Worm (Caenorhabditis elegans) whole organism, late embryonic: ENCODE results near the gene sru-48.

Source experiments
- ama-1 ChIP-seq: fragments of 150-350 bp; optimal IDR thresholded peaks from 2 replicates; lab custom pipeline; 2014
- ceh-45 ChIP-seq: fragments of 200-800 bp; sonication (Bioruptor generic); IDR thresholded peaks from 2 replicates; pipeline ENCODE4 v1.3.6; 2022; ENCODE audit warnings: missing genetic modification reagents, missing genetic modification characterization, missing compliant biosample characterization
- elt-2 ChIP-seq: sonication (generic microtip); optimal IDR thresholded peaks from 2 replicates; lab custom pipeline; 2016; ENCODE audit warnings: missing genetic modification reagents, missing genetic modification characterization, missing compliant biosample characterization
- fax-1 ChIP-seq: sonication (generic microtip); optimal IDR thresholded peaks from 2 replicates; lab custom pipeline; 2016; ENCODE audit warnings: missing genotype, missing genetic modification characterization, missing compliant biosample characterization
- fkh-10 ChIP-seq: fragments of 150-350 bp; optimal IDR thresholded peaks from 2 replicates; lab custom pipeline; 2014; ENCODE audit warnings: missing biosample characterization, missing genetic modification reagents, missing genetic modification characterization
- lin-11 ChIP-seq: fragments of 200-800 bp; sonication (Bioruptor generic); optimal IDR thresholded peaks from 2 replicates; lab custom pipeline; 2018; ENCODE audit warnings: mild to moderate bottlenecking, missing genetic modification characterization, missing compliant biosample characterization
- rnt-1 ChIP-seq: sonication (generic microtip); optimal IDR thresholded peaks from 2 replicates; lab custom pipeline; 2016; ENCODE audit warnings: missing genetic modification characterization, missing compliant biosample characterization
- tbx-2 ChIP-seq: sonication (generic microtip); optimal IDR thresholded peaks from 2 replicates; lab custom pipeline; 2016; ENCODE audit warnings: missing genetic modification characterization, missing compliant biosample characterization

ce11 chrX:5150389-5150788 lies 29.6 kb upstream of the sru-48 start, which contains the start of gene dpy-8:
- TF ChIP-seq lin-11: no peak
- no peak for TF ChIP-seq tbx-2 (tag; lab: Kevin White, UChicago)
- TF ChIP-seq ceh-45 (GFP tag; lab: Robert Waterston, UW): no peak
- no peak for TF ChIP-seq ama-1 (lab: Kevin White, UChicago)
- TF ChIP-seq fax-1 (tag; lab: Kevin White, UChicago): no peak
- TF ChIP-seq rnt-1 (tag; lab: Kevin White, UChicago): no peak
- no peak for TF ChIP-seq fkh-10 (GFP tag; lab: Kevin White, UChicago)
- no peak for TF ChIP-seq elt-2 (tag; lab: Kevin White, UChicago)
